Worm (Caenorhabditis elegans) whole organism, L1 larva: ENCODE results near the gene cone-1.

ENCODE experiments used
- C04F5.9 ChIP-seq: sonication (generic microtip); optimal IDR thresholded peaks from 2 replicates; lab custom pipeline; 2016; ENCODE audit warnings: missing genetic modification characterization, missing compliant biosample characterization
- C34B4.2 ChIP-seq: sonication (generic microtip); optimal IDR thresholded peaks from 2 replicates; lab custom pipeline; 2017; ENCODE audit warnings: mild to moderate bottlenecking, missing genetic modification characterization, missing compliant biosample characterization
- F16B12.6 ChIP-seq: fragments of 150-350 bp; optimal IDR thresholded peaks from 2 replicates; lab custom pipeline; 2014; ENCODE audit warnings: missing biosample characterization, missing genetic modification characterization
- aha-1 ChIP-seq: fragments of 150-350 bp; optimal IDR thresholded peaks from 2 replicates; lab custom pipeline; 2014; ENCODE audit warnings: missing biosample characterization, missing genetic modification characterization
- alr-1 ChIP-seq: fragments of 200-800 bp; sonication (Bioruptor generic); optimal IDR thresholded peaks from 2 replicates; lab custom pipeline; 2018; ENCODE audit warnings: borderline replicate concordance, mild to moderate bottlenecking, missing genetic modification characterization, missing compliant biosample characterization
- aly-2 ChIP-seq: fragments of 150-350 bp; optimal IDR thresholded peaks from 2 replicates; lab custom pipeline; 2014; ENCODE audit warnings: missing biosample characterization, missing genetic modification characterization
- ama-1 ChIP-seq: fragments of 150-350 bp; optimal IDR thresholded peaks from 2 replicates; lab custom pipeline; 2014
- ceh-63 ChIP-seq: fragments of 200-800 bp; sonication (Bioruptor generic); optimal IDR thresholded peaks from 2 replicates; lab custom pipeline; 2018; ENCODE audit warnings: mild to moderate bottlenecking, missing genetic modification characterization, missing compliant biosample characterization
- ceh-8 ChIP-seq: fragments of 200-800 bp; sonication (Bioruptor generic); optimal IDR thresholded peaks from 2 replicates; lab custom pipeline; 2018; ENCODE audit warnings: mild to moderate bottlenecking, missing genetic modification characterization, moderate library complexity, missing compliant biosample characterization
- ceh-82 ChIP-seq, 3 experiments: fragments of 150-350 bp in 1 of 3; sonication (generic microtip) in 2 of 3; optimal IDR thresholded peaks; 2 replicates each; lab custom pipeline; 2014 to 2017; ENCODE audit warnings: missing biosample characterization in 3 of 3, missing genetic modification characterization in 3 of 3
- ceh-88 ChIP-seq: fragments of 200-800 bp; sonication (Bioruptor generic); IDR thresholded peaks from 2 replicates; pipeline ENCODE4 v1.3.6; 2022; ENCODE audit warnings: missing genetic modification characterization, missing compliant biosample characterization
- ces-1 ChIP-seq: fragments of 150-350 bp; optimal IDR thresholded peaks from 2 replicates; lab custom pipeline; 2014; ENCODE audit warnings: missing biosample characterization, missing genetic modification reagents, missing genetic modification characterization
- efl-1 ChIP-seq, 4 experiments: fragments of 150-350 bp; optimal IDR thresholded peaks in 3 of 4; peaks in 1 of 4; 1 replicate in 1 of 4; 2 replicates in 3 of 4; lab custom pipeline; 2014; ENCODE audit warnings: missing biosample characterization in 2 of 4, missing genetic modification characterization in 2 of 4, missing genetic modification reagents in 2 of 4
- efl-3 ChIP-seq: fragments of 200-800 bp; sonication (Bioruptor generic); optimal IDR thresholded peaks from 2 replicates; lab custom pipeline; 2018; ENCODE audit warnings: mild to moderate bottlenecking, missing genetic modification characterization, missing compliant biosample characterization
- egl-13 ChIP-seq: sonication (generic microtip); optimal IDR thresholded peaks from 2 replicates; lab custom pipeline; 2016; ENCODE audit warnings: missing genotype, missing genetic modification reagents, missing genetic modification characterization, missing compliant biosample characterization
- elt-2 ChIP-seq: sonication (generic microtip); optimal IDR thresholded peaks from 2 replicates; lab custom pipeline; 2016; ENCODE audit warnings: missing genetic modification characterization, mild to moderate bottlenecking, inconsistent platforms, missing compliant biosample characterization, missing genetic modification reagents
- ets-5 ChIP-seq: fragments of 200-800 bp; sonication (Bioruptor generic); IDR thresholded peaks from 2 replicates; pipeline ENCODE4 v1.3.6; 2022; ENCODE audit warnings: missing genetic modification characterization, missing compliant biosample characterization
- fkh-10 ChIP-seq: sonication (generic microtip); optimal IDR thresholded peaks from 2 replicates; lab custom pipeline; 2017; ENCODE audit warnings: missing biosample characterization, missing genetic modification reagents, missing genetic modification characterization
- fkh-4 ChIP-seq: sonication (generic microtip); optimal IDR thresholded peaks from 2 replicates; lab custom pipeline; 2016; ENCODE audit warnings: missing compliant biosample characterization, missing genetic modification characterization, borderline replicate concordance
- fkh-8 ChIP-seq: sonication (generic microtip); optimal IDR thresholded peaks from 2 replicates; lab custom pipeline; 2016; ENCODE audit warnings: mild to moderate bottlenecking, missing genetic modification characterization, missing compliant biosample characterization
- hlh-17 ChIP-seq: fragments of 200-800 bp; sonication (Bioruptor generic); optimal IDR thresholded peaks from 2 replicates; lab custom pipeline; 2018; ENCODE audit warnings: missing genetic modification characterization, mild to moderate bottlenecking, missing compliant biosample characterization, moderate library complexity, borderline replicate concordance
- hpl-2 ChIP-seq: fragments of 150-350 bp; optimal IDR thresholded peaks from 2 replicates; lab custom pipeline; 2014; ENCODE audit warnings: missing biosample characterization, missing genetic modification reagents, missing genetic modification characterization
- irx-1 ChIP-seq: sonication (generic microtip); optimal IDR thresholded peaks from 2 replicates; lab custom pipeline; 2016; ENCODE audit warnings: missing genetic modification characterization, missing compliant biosample characterization
- isw-1 ChIP-seq: fragments of 200-800 bp; sonication (Bioruptor generic); IDR thresholded peaks from 2 replicates; pipeline ENCODE4 v1.3.6; 2022; ENCODE audit warnings: missing genetic modification characterization, missing compliant biosample characterization
- lin-15B ChIP-seq: fragments of 150-350 bp; sonication (generic microtip); optimal IDR thresholded peaks from 3 replicates; lab custom pipeline; 2014; ENCODE audit warnings: missing biosample characterization, missing genetic modification characterization
- lin-35 ChIP-seq, 2 experiments: fragments of 150-350 bp; optimal IDR thresholded peaks; 2 replicates each; lab custom pipeline; 2014; ENCODE audit warnings: missing biosample characterization in 2 of 2, missing genetic modification characterization in 2 of 2, missing genetic modification reagents in 2 of 2
- lin-39 ChIP-seq: fragments of 150-350 bp; optimal IDR thresholded peaks from 2 replicates; lab custom pipeline; 2014; ENCODE audit warnings: missing biosample characterization, missing genetic modification reagents, missing genetic modification characterization
- lir-3 ChIP-seq: sonication (generic microtip); optimal IDR thresholded peaks from 2 replicates; lab custom pipeline; 2016; ENCODE audit warnings: mild to moderate bottlenecking, missing genetic modification characterization, moderate library complexity, missing compliant biosample characterization; ENCODE audit not compliant: poor library complexity
- mab-9 ChIP-seq: fragments of 200-800 bp; sonication (Bioruptor generic); IDR thresholded peaks from 2 replicates; pipeline ENCODE4 v1.3.6; 2022; ENCODE audit warnings: missing genetic modification reagents, missing genetic modification characterization, missing compliant biosample characterization
- mef-2 ChIP-seq: fragments of 150-350 bp; optimal IDR thresholded peaks from 2 replicates; lab custom pipeline; 2014; ENCODE audit warnings: missing biosample characterization, missing genetic modification characterization
- mep-1 ChIP-seq: fragments of 150-350 bp; optimal IDR thresholded peaks from 2 replicates; lab custom pipeline; 2014; ENCODE audit warnings: missing biosample characterization, missing genetic modification characterization
- nhr-12 ChIP-seq: sonication (generic microtip); optimal IDR thresholded peaks from 2 replicates; lab custom pipeline; 2017; ENCODE audit warnings: missing biosample characterization, missing genetic modification characterization
- nhr-20 ChIP-seq: sonication (generic microtip); optimal IDR thresholded peaks from 2 replicates; lab custom pipeline; 2016; ENCODE audit warnings: mild to moderate bottlenecking, missing genetic modification characterization, missing compliant biosample characterization
- nhr-28 ChIP-seq: fragments of 150-350 bp; optimal IDR thresholded peaks from 2 replicates; lab custom pipeline; 2014; ENCODE audit warnings: missing biosample characterization, missing genetic modification characterization
- nhr-47 ChIP-seq: sonication (generic microtip); optimal IDR thresholded peaks from 2 replicates; lab custom pipeline; 2016; ENCODE audit warnings: mild to moderate bottlenecking, missing genetic modification characterization, moderate library complexity, missing compliant biosample characterization
- nhr-77 ChIP-seq: fragments of 150-350 bp; optimal IDR thresholded peaks from 2 replicates; lab custom pipeline; 2014; ENCODE audit warnings: missing biosample characterization, missing genetic modification characterization
- nhr-85 ChIP-seq: sonication (generic microtip); peaks from one replicate; lab custom pipeline; 2016; ENCODE audit warnings: missing genetic modification characterization, inconsistent platforms, missing compliant biosample characterization
- pax-3 ChIP-seq: fragments of 200-800 bp; sonication (Bioruptor generic); optimal IDR thresholded peaks from 2 replicates; lab custom pipeline; 2018; ENCODE audit warnings: mild to moderate bottlenecking, missing genetic modification characterization, moderate library complexity, missing compliant biosample characterization
- rnt-1 ChIP-seq: sonication (generic microtip); optimal IDR thresholded peaks from 2 replicates; lab custom pipeline; 2016; ENCODE audit warnings: mild to moderate bottlenecking, missing genetic modification characterization, moderate library complexity, missing compliant biosample characterization
- skn-1 ChIP-seq: fragments of 150-350 bp; optimal IDR thresholded peaks from 2 replicates; lab custom pipeline; 2014; ENCODE audit warnings: missing biosample characterization, missing genetic modification characterization
- snpc-4 ChIP-seq: fragments of 150-350 bp; optimal IDR thresholded peaks from 2 replicates; lab custom pipeline; 2014; ENCODE audit warnings: missing biosample characterization, missing genetic modification characterization
- sox-4 ChIP-seq: sonication (generic microtip); optimal IDR thresholded peaks from 2 replicates; lab custom pipeline; 2016; ENCODE audit warnings: missing genetic modification characterization, missing compliant biosample characterization
- sptf-1 ChIP-seq: fragments of 150-350 bp; optimal IDR thresholded peaks from 2 replicates; lab custom pipeline; 2014; ENCODE audit warnings: missing biosample characterization, missing genetic modification characterization
- tlp-1 ChIP-seq: fragments of 150-350 bp; optimal IDR thresholded peaks from 2 replicates; lab custom pipeline; 2014; ENCODE audit warnings: missing biosample characterization, missing genetic modification characterization
- unc-30 ChIP-seq: sonication (generic microtip); optimal IDR thresholded peaks from 2 replicates; lab custom pipeline; 2017; ENCODE audit warnings: missing biosample characterization, missing genetic modification characterization
- unc-62 ChIP-seq: fragments of 150-350 bp; optimal IDR thresholded peaks from 2 replicates; lab custom pipeline; 2014; ENCODE audit warnings: missing biosample characterization, missing genetic modification reagents, missing genetic modification characterization
- zip-4 ChIP-seq: fragments of 200-800 bp; sonication (Bioruptor generic); optimal IDR thresholded peaks from 2 replicates; lab custom pipeline; 2018; ENCODE audit warnings: mild to moderate bottlenecking, missing genetic modification characterization, moderate library complexity, missing compliant biosample characterization
- ztf-11 ChIP-seq, 2 experiments: sonication (generic microtip); optimal IDR thresholded peaks; 2 replicates each; lab custom pipeline; 2016 to 2017; ENCODE audit warnings: missing genetic modification characterization in 2 of 2, missing biosample characterization in 1 of 2, missing compliant biosample characterization in 1 of 2
- ztf-4 ChIP-seq: fragments of 150-350 bp; optimal IDR thresholded peaks from 2 replicates; lab custom pipeline; 2014; ENCODE audit warnings: missing biosample characterization, missing genetic modification characterization

The cone-1 gene

DNA sequence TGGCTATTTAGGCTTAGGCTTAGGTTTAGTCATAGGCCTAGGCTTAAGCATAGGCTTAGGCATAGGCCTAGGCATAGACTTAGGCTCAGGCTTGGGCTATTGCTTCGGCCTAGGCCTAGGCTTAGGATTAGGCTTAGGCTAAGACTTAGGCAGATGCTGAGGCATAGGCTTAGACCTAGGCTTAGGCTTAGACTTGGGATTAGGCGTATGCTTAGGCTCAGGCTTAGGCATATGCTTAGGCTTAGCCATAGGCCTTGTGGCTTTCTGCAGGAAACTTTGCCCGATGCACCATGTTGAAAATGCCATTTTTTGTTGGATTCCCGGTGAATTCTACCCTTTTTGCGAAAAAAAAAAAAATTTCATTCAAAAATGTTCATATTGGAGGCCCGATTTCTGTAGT is 47.6 kb downstream of the cone-1 start:
- TF ChIP-seq elt-2 (no peak), ceh-8 (GFP tag; lab: Kevin White, UChicago) (no peak), unc-62 (GFP tag; lab: Kevin White, UChicago) (no peak), nhr-77 (tag; lab: Kevin White, UChicago) (no peak), zip-4 (GFP tag; lab: Kevin White, UChicago) (no peak), tlp-1 (tag; lab: Kevin White, UChicago) (no peak), fkh-4 (no peak), lin-15B (tag; lab: Kevin White, UChicago) (no peak), ztf-11 (tag; optimal IDR thresholded peaks at IDR 0.05; lab: Kevin White, UChicago) (no peak), efl-1 (optimal IDR thresholded peaks at IDR 0.05; lab: Kevin White, UChicago) (no peak), efl-1 (GFP tag; optimal IDR thresholded peaks at IDR 0.05 in 1 of 2; lab: Kevin White, UChicago) (no peak), egl-13 (tag; lab: Kevin White, UChicago) (no peak), mef-2 (tag; lab: Kevin White, UChicago) (no peak), fkh-8 (tag; lab: Kevin White, UChicago) (no peak), nhr-20 (tag; lab: Kevin White, UChicago) (no peak), unc-30 (tag; lab: Kevin White, UChicago) (no peak), aha-1 (tag; lab: Kevin White, UChicago) (no peak), hpl-2 (no peak), mab-9 (GFP tag; lab: Robert Waterston, UW) (no peak)

DNA sequence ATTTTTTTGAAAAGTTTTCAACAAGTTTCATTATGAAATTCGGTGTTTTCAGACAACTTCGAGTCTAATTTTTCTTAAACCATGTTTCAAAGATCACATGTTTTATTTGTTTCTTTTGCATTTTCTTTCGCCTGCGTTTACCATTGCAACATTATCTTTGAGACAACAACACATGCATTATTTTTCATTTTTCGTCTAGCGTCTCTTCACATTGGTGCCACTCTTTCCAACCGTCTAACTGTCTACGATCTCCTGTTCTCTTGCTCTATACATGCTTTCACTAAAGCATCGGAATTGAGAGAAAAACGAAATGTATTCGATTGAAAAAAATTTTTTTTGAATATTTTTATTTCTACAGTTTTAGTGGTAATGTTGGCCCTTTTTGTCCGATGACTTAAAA is 48.1 kb downstream of the cone-1 start:
- TF ChIP-seq aha-1 (tag; lab: Kevin White, UChicago) (no peak), rnt-1 (tag; lab: Kevin White, UChicago) (peak; percentile 63), ama-1 (lab: Kevin White, UChicago) (no peak), isw-1 (GFP tag; lab: Robert Waterston, UW) (peak; percentile 27; the same call in 1 of the 2 replicates), egl-13 (tag; lab: Kevin White, UChicago) (no peak), lin-39 (no peak), C34B4.2 (tag; lab: Kevin White, UChicago) (no peak), fkh-4 (no peak), irx-1 (tag; lab: Kevin White, UChicago) (peak; percentile 40), F16B12.6 (no peak), mab-9 (GFP tag; lab: Robert Waterston, UW) (no peak), hlh-17 (GFP tag; lab: Kevin White, UChicago) (no peak), nhr-85 (tag; lab: Kevin White, UChicago) (peak; percentile 69), lir-3 (no peak), ets-5 (GFP tag; lab: Robert Waterston, UW) (no peak), aly-2 (peak; percentile 33), snpc-4 (tag; lab: Kevin White, UChicago) (no peak), ceh-8 (GFP tag; lab: Kevin White, UChicago) (no peak), fkh-10 (GFP tag; lab: Kevin White, UChicago) (no peak), ceh-63 (GFP tag; lab: Kevin White, UChicago) (no peak), pax-3 (tag; lab: Kevin White, UChicago) (no peak), skn-1 (tag; lab: Kevin White, UChicago) (peak; percentile 4), hpl-2 (no peak), nhr-20 (tag; lab: Kevin White, UChicago) (peak; percentile 28), mep-1 (tag; lab: Kevin White, UChicago) (peak; percentile 52), lin-15B (tag; lab: Kevin White, UChicago) (no peak), zip-4 (GFP tag; lab: Kevin White, UChicago) (no peak), alr-1 (tag; lab: Kevin White, UChicago) (no peak), ceh-82 (tag; optimal IDR thresholded peaks at IDR 0.05; lab: Kevin White, UChicago) (peak in 2 of 3 experiments; percentile 48 to 54), ztf-11 (tag; optimal IDR thresholded peaks at IDR 0.05; lab: Kevin White, UChicago) (no peak), efl-1 (optimal IDR thresholded peaks at IDR 0.05; lab: Kevin White, UChicago) (peak; percentile 74 to 78), efl-1 (GFP tag; optimal IDR thresholded peaks at IDR 0.05 in 1 of 2; lab: Kevin White, UChicago) (peak; percentile 52 to 93), tlp-1 (tag; lab: Kevin White, UChicago) (no peak), lin-35 (GFP tag; optimal IDR thresholded peaks at IDR 0.05; lab: Kevin White, UChicago) (peak; percentile 49 to 66), nhr-47 (tag; lab: Kevin White, UChicago) (peak; percentile 63), nhr-28 (tag; lab: Kevin White, UChicago) (no peak), sptf-1 (tag; lab: Kevin White, UChicago) (no peak), ztf-4 (tag; lab: Kevin White, UChicago) (no peak), nhr-12 (tag; lab: Kevin White, UChicago) (no peak), ces-1 (GFP tag; lab: Kevin White, UChicago) (no peak), C04F5.9 (no peak), efl-3 (no peak), sox-4 (tag; lab: Kevin White, UChicago) (no peak), ceh-88 (GFP tag; lab: Robert Waterston, UW) (no peak)
